Worm (Caenorhabditis elegans) whole organism, L2 larva: ENCODE data around the gene pyc-1.

Experiments used
- C34F6.9 ChIP-seq: fragments of 150-350 bp; optimal IDR thresholded peaks from 2 replicates; lab custom pipeline; 2014; ENCODE audit warnings: missing biosample characterization, missing genetic modification characterization
- F13H6.1 ChIP-seq: sonication (generic microtip); optimal IDR thresholded peaks from 2 replicates; lab custom pipeline; 2016; ENCODE audit warnings: missing genetic modification characterization, missing compliant biosample characterization
- R02D3.7 ChIP-seq: fragments of 150-350 bp; optimal IDR thresholded peaks from 2 replicates; lab custom pipeline; 2014; ENCODE audit warnings: missing biosample characterization, missing genetic modification characterization
- Y55F3AM.14 ChIP-seq: fragments of 200-800 bp; sonication (Bioruptor generic); optimal IDR thresholded peaks from 2 replicates; lab custom pipeline; 2018; ENCODE audit warnings: mild to moderate bottlenecking, missing genetic modification characterization, missing compliant biosample characterization
- ZK546.5 ChIP-seq: sonication (generic microtip); optimal IDR thresholded peaks from 2 replicates; lab custom pipeline; 2017; ENCODE audit warnings: missing biosample characterization, missing genetic modification characterization
- alr-1 ChIP-seq: fragments of 150-350 bp; optimal IDR thresholded peaks from 2 replicates; lab custom pipeline; 2014; ENCODE audit warnings: missing biosample characterization, missing genetic modification characterization
- aly-2 ChIP-seq: fragments of 150-350 bp; optimal IDR thresholded peaks from 2 replicates; lab custom pipeline; 2014; ENCODE audit warnings: missing biosample characterization, missing genetic modification characterization
- ama-1 ChIP-seq: fragments of 150-350 bp; optimal IDR thresholded peaks from 2 replicates; lab custom pipeline; 2018; ENCODE audit warnings: inconsistent platforms
- blmp-1 ChIP-seq: sonication (generic microtip); optimal IDR thresholded peaks from 2 replicates; lab custom pipeline; 2017; ENCODE audit warnings: missing genetic modification characterization, mild to moderate bottlenecking, missing compliant biosample characterization, antibody characterized with exemption, moderate library complexity; ENCODE audit not compliant: insufficient read depth
- ceh-16 ChIP-seq: fragments of 150-350 bp; optimal IDR thresholded peaks from 2 replicates; lab custom pipeline; 2014; ENCODE audit warnings: missing biosample characterization, missing genetic modification characterization
- ceh-82 ChIP-seq: fragments of 150-350 bp; optimal IDR thresholded peaks from 2 replicates; lab custom pipeline; 2014; ENCODE audit warnings: missing biosample characterization, missing genetic modification characterization
- crh-2 ChIP-seq: sonication (generic microtip); optimal IDR thresholded peaks from 2 replicates; lab custom pipeline; 2017; ENCODE audit warnings: missing biosample characterization, missing genetic modification characterization
- dmd-4 ChIP-seq: sonication (generic microtip); optimal IDR thresholded peaks from 2 replicates; lab custom pipeline; 2017; ENCODE audit warnings: missing biosample characterization, missing genetic modification characterization
- egl-27 ChIP-seq: sonication (generic microtip); optimal IDR thresholded peaks from 3 replicates; lab custom pipeline; 2017; ENCODE audit warnings: missing biosample characterization, missing genetic modification reagents, missing genetic modification characterization
- elt-1 ChIP-seq: fragments of 150-350 bp; optimal IDR thresholded peaks from 2 replicates; lab custom pipeline; 2014; ENCODE audit warnings: missing biosample characterization, missing genetic modification characterization
- elt-3 ChIP-seq: sonication (generic microtip); optimal IDR thresholded peaks from 2 replicates; lab custom pipeline; 2017; ENCODE audit warnings: missing biosample characterization, missing genetic modification characterization
- fos-1 ChIP-seq: fragments of 150-350 bp; optimal IDR thresholded peaks from 2 replicates; lab custom pipeline; 2014; ENCODE audit warnings: missing biosample characterization, missing genetic modification characterization
- gmeb-1 ChIP-seq: fragments of 150-350 bp; optimal IDR thresholded peaks from 2 replicates; lab custom pipeline; 2014; ENCODE audit warnings: missing biosample characterization, missing genetic modification characterization
- lin-11 ChIP-seq: fragments of 150-350 bp; sonication (generic microtip); optimal IDR thresholded peaks from 2 replicates; lab custom pipeline; 2014; ENCODE audit warnings: missing biosample characterization, missing genetic modification characterization, inconsistent platforms, mixed read lengths
- lin-13 ChIP-seq: fragments of 150-350 bp; optimal IDR thresholded peaks from 2 replicates; lab custom pipeline; 2014; ENCODE audit warnings: missing biosample characterization, missing genetic modification reagents, missing genetic modification characterization
- lin-39 ChIP-seq: fragments of 150-350 bp; optimal IDR thresholded peaks from 2 replicates; lab custom pipeline; 2014; ENCODE audit warnings: missing biosample characterization, missing genetic modification reagents, missing genetic modification characterization
- lsy-2 ChIP-seq, 2 experiments: fragments of 150-350 bp in 1 of 2; sonication (generic microtip) in 1 of 2; optimal IDR thresholded peaks; 2 replicates each; lab custom pipeline; 2014 to 2017; ENCODE audit warnings: missing biosample characterization in 2 of 2, missing genetic modification characterization in 2 of 2
- mab-5 ChIP-seq: fragments of 150-350 bp; optimal IDR thresholded peaks from 2 replicates; lab custom pipeline; 2014; ENCODE audit warnings: missing biosample characterization, missing genetic modification characterization
- mbf-1 ChIP-seq: sonication (generic microtip); optimal IDR thresholded peaks from 2 replicates; lab custom pipeline; 2017; ENCODE audit warnings: missing biosample characterization, missing genetic modification characterization
- mdl-1 ChIP-seq, 2 experiments: fragments of 150-350 bp in 1 of 2; sonication (generic microtip) in 1 of 2; optimal IDR thresholded peaks; 2 replicates each; lab custom pipeline; 2017; ENCODE audit warnings: missing biosample characterization in 2 of 2, missing genetic modification characterization in 2 of 2
- nhr-10 ChIP-seq: sonication (generic microtip); optimal IDR thresholded peaks from 2 replicates; lab custom pipeline; 2017; ENCODE audit warnings: missing biosample characterization, missing genetic modification characterization
- nhr-11 ChIP-seq: fragments of 150-350 bp; optimal IDR thresholded peaks from 2 replicates; lab custom pipeline; 2014; ENCODE audit warnings: missing biosample characterization, missing genetic modification characterization
- nhr-12 ChIP-seq: fragments of 150-350 bp; optimal IDR thresholded peaks from 2 replicates; lab custom pipeline; 2014; ENCODE audit warnings: missing biosample characterization, missing genetic modification characterization
- nhr-129 ChIP-seq: fragments of 150-350 bp; optimal IDR thresholded peaks from 2 replicates; lab custom pipeline; 2014; ENCODE audit warnings: missing biosample characterization, missing genetic modification characterization
- nhr-21 ChIP-seq: fragments of 150-350 bp; optimal IDR thresholded peaks from 2 replicates; lab custom pipeline; 2014; ENCODE audit warnings: missing biosample characterization, missing genetic modification characterization
- nhr-23 ChIP-seq: fragments of 150-350 bp; optimal IDR thresholded peaks from 2 replicates; lab custom pipeline; 2014; ENCODE audit warnings: missing biosample characterization, missing genetic modification reagents, missing genetic modification characterization
- nhr-237 ChIP-seq: fragments of 150-350 bp; optimal IDR thresholded peaks from 2 replicates; lab custom pipeline; 2014; ENCODE audit warnings: missing biosample characterization, missing genetic modification characterization
- nhr-25 ChIP-seq: fragments of 150-350 bp; sonication (generic microtip); optimal IDR thresholded peaks from 3 replicates; lab custom pipeline; 2014; ENCODE audit warnings: missing biosample characterization, missing genetic modification characterization
- nhr-6 ChIP-seq: fragments of 150-350 bp; optimal IDR thresholded peaks from 2 replicates; lab custom pipeline; 2014; ENCODE audit warnings: missing biosample characterization, missing genetic modification characterization
- nhr-77 ChIP-seq: fragments of 150-350 bp; optimal IDR thresholded peaks from 2 replicates; lab custom pipeline; 2014; ENCODE audit warnings: missing biosample characterization, missing genetic modification characterization
- peb-1 ChIP-seq: fragments of 150-350 bp; optimal IDR thresholded peaks from 2 replicates; lab custom pipeline; 2014; ENCODE audit warnings: missing biosample characterization, missing genetic modification characterization
- sem-4 ChIP-seq: fragments of 150-350 bp; optimal IDR thresholded peaks from 2 replicates; lab custom pipeline; 2014; ENCODE audit warnings: missing biosample characterization, missing genetic modification reagents, missing genetic modification characterization
- skn-1 ChIP-seq: sonication (generic microtip); optimal IDR thresholded peaks from 2 replicates; lab custom pipeline; 2017; ENCODE audit warnings: missing biosample characterization, missing genetic modification characterization
- sma-3 ChIP-seq: sonication (generic microtip); optimal IDR thresholded peaks from 2 replicates; lab custom pipeline; 2016; ENCODE audit warnings: missing genetic modification reagents, missing genetic modification characterization, missing compliant biosample characterization
- sma-9 ChIP-seq, 2 experiments: fragments of 150-350 bp in 1 of 2; sonication (generic microtip) in 1 of 2; optimal IDR thresholded peaks; 2 replicates each; lab custom pipeline; 2014 to 2016; ENCODE audit warnings: missing genetic modification characterization in 2 of 2, mild to moderate bottlenecking in 1 of 2, missing biosample characterization in 1 of 2, missing compliant biosample characterization in 1 of 2, missing genetic modification reagents in 1 of 2, moderate library complexity in 1 of 2
- snpc-4 ChIP-seq: fragments of 150-350 bp; optimal IDR thresholded peaks from 2 replicates; lab custom pipeline; 2014; ENCODE audit warnings: missing biosample characterization, missing genetic modification characterization
- unc-39 ChIP-seq: fragments of 150-350 bp; optimal IDR thresholded peaks from 2 replicates; lab custom pipeline; 2014; ENCODE audit warnings: missing biosample characterization, missing genetic modification characterization
- unc-55 ChIP-seq: fragments of 150-350 bp; sonication (generic microtip); optimal IDR thresholded peaks from 3 replicates; lab custom pipeline; 2014; ENCODE audit warnings: missing biosample characterization, missing genetic modification reagents, missing genetic modification characterization
- unc-62 ChIP-seq: fragments of 150-350 bp; optimal IDR thresholded peaks from 2 replicates; lab custom pipeline; 2014; ENCODE audit warnings: missing biosample characterization, missing genetic modification reagents, missing genetic modification characterization
- zag-1 ChIP-seq: fragments of 150-350 bp; optimal IDR thresholded peaks from 2 replicates; lab custom pipeline; 2014; ENCODE audit warnings: missing biosample characterization, missing genetic modification characterization
- ztf-1 ChIP-seq: fragments of 200-800 bp; sonication (Bioruptor generic); conservative IDR thresholded peaks from 2 replicates; pipeline ENCODE4 v1.3.6; 2022; ENCODE audit warnings: missing genetic modification characterization, missing compliant biosample characterization
- ztf-11 ChIP-seq: sonication (generic microtip); optimal IDR thresholded peaks from 2 replicates; lab custom pipeline; 2017; ENCODE audit warnings: missing biosample characterization, missing genetic modification characterization
- ztf-4 ChIP-seq: fragments of 150-350 bp; optimal IDR thresholded peaks from 2 replicates; lab custom pipeline; 2014; ENCODE audit warnings: missing biosample characterization, missing genetic modification characterization

Gene pyc-1

DNA sequence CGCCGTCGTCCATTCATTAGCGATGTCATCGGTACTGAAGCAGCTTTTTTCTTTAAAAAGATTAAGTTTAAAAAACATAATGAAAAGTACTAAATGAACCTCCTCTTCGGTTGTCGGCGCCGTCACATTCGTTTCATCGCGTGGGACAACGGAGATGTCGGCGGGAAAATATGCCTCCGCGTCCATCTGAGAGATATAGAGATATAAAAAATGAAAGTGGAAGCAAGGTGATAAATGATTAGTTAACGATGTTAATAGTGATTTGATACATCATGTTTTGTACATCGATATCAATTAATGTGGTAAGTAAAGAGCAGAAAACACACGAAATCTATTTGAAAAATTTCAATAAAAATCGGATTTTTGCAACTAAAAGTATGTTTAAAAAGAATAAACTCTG is 35.1 kb downstream of the pyc-1 start, which contains the start of gene F55A11.7:
TSS of gene F55A11.7 (minus strand) at position 186 of the 400 bp plus-strand sequence.
- TF ChIP-seq nhr-21 (tag; lab: Kevin White, UChicago) (no peak), lin-11 (no peak), lin-13 (no peak), dmd-4 (tag; lab: Kevin White, UChicago) (no peak), F13H6.1 (tag; lab: Kevin White, UChicago) (no peak), lin-39 (tag; lab: Kevin White, UChicago) (no peak), peb-1 (tag; lab: Kevin White, UChicago) (no peak), R02D3.7 (tag; lab: Kevin White, UChicago) (no peak), egl-27 (tag; lab: Kevin White, UChicago) (no peak), blmp-1 (no peak), snpc-4 (no peak)
- TF ChIP-seq, all 48 proteins: peak for 0

DNA sequence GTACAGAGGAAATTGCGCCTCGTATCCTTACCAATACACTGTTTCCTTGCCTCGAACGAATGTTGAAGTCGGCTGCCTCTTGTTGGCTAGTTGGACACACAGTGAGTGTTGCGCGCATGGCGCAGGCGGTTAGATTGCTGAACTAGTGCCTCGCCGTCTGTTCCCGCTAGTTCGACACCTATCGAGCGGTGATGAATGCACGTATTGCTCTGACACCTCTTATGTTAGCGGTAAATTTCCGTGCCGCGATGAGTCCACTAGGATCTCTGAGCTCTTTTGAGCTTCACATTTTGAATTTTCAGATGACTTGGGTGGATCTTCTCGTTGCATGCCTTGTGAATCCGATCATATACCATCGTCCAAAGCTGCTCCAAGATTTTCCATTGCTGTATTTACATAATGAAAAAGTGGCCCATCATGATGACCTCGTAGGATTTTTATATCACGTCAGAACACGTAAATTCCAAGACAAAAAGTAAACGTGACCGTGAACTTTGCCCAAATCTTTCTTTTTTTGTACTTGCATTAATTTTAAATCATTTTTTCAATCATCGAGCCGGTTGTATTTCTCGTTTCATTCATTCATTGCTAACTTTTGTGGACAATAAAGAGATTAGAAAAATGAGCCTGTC is 39.4 kb downstream of the pyc-1 start, which contains the start of gene F55A11.11:
TSS of gene F55A11.11 (plus strand) at position 341 of the 632 bp plus-strand sequence.
- TF ChIP-seq alr-1 (tag; lab: Kevin White, UChicago): no peak
- peak; percentile 63 for TF ChIP-seq crh-2 (tag; lab: Kevin White, UChicago)
- no peak for TF ChIP-seq R02D3.7 (tag; lab: Kevin White, UChicago)
- no peak for TF ChIP-seq unc-62 (GFP tag; lab: Kevin White, UChicago)
- TF ChIP-seq Y55F3AM.14 (GFP tag; lab: Kevin White, UChicago): peak; percentile 70
- TF ChIP-seq lin-39 (tag; lab: Kevin White, UChicago): no peak
- TF ChIP-seq dmd-4 (tag; lab: Kevin White, UChicago): no peak
- peak; percentile 3 to 12 for TF ChIP-seq mdl-1 (tag; optimal IDR thresholded peaks at IDR 0.05; lab: Kevin White, UChicago)
- TF ChIP-seq mbf-1 (tag; lab: Kevin White, UChicago): no peak
- peak; percentile 80 for TF ChIP-seq F13H6.1 (tag; lab: Kevin White, UChicago)
- peak; percentile 67 for TF ChIP-seq blmp-1
- peak; percentile 48 for TF ChIP-seq nhr-21 (tag; lab: Kevin White, UChicago)
- no peak for TF ChIP-seq ztf-1 (GFP tag; lab: Robert Waterston, UW)
- no peak for TF ChIP-seq ztf-4 (tag; lab: Kevin White, UChicago)
- no peak for TF ChIP-seq nhr-77 (tag; lab: Kevin White, UChicago)
- TF ChIP-seq ceh-82 (tag; lab: Kevin White, UChicago): peak; percentile 2
- TF ChIP-seq elt-1: no peak
- no peak for TF ChIP-seq ztf-11 (tag; lab: Kevin White, UChicago)
- TF ChIP-seq sem-4: peak; percentile 40
- TF ChIP-seq nhr-25: peak; percentile 48
- peak; percentile 33 for TF ChIP-seq ceh-16
- TF ChIP-seq nhr-6 (tag; lab: Kevin White, UChicago): no peak
- peak; percentile 20 for TF ChIP-seq egl-27 (tag; lab: Kevin White, UChicago)
- peak; percentile 94 for TF ChIP-seq nhr-129 (tag; lab: Kevin White, UChicago)
- TF ChIP-seq lin-13: peak; percentile 45
- TF ChIP-seq ama-1 (lab: Kevin White, UChicago): no peak
- TF ChIP-seq unc-39 (tag; lab: Kevin White, UChicago): no peak
- TF ChIP-seq C34F6.9 (tag; lab: Kevin White, UChicago): peak; percentile 59
- TF ChIP-seq snpc-4: peak; percentile 16
- peak; percentile 74 for TF ChIP-seq fos-1 (tag; lab: Kevin White, UChicago)
- peak; percentile 69 to 72 for TF ChIP-seq lsy-2 (tag; optimal IDR thresholded peaks at IDR 0.05; lab: Kevin White, UChicago)
- TF ChIP-seq gmeb-1 (tag; lab: Kevin White, UChicago): peak; percentile 74
- no peak for TF ChIP-seq peb-1 (tag; lab: Kevin White, UChicago)
- no peak for TF ChIP-seq skn-1 (tag; lab: Kevin White, UChicago)
- TF ChIP-seq nhr-10 (tag; lab: Kevin White, UChicago): no peak
- TF ChIP-seq nhr-12: no peak
- TF ChIP-seq zag-1 (tag; lab: Kevin White, UChicago): no peak
- TF ChIP-seq aly-2 (tag; lab: Kevin White, UChicago): no peak
- TF ChIP-seq nhr-11: no peak
- no peak for TF ChIP-seq nhr-237 (tag; lab: Kevin White, UChicago)
- TF ChIP-seq unc-55 (GFP tag; lab: Kevin White, UChicago): no peak
- no peak for TF ChIP-seq ZK546.5 (tag; lab: Kevin White, UChicago)
- TF ChIP-seq mab-5 (tag; lab: Kevin White, UChicago): no peak
- TF ChIP-seq lin-11: peak; percentile 88
- no peak for TF ChIP-seq nhr-23 (tag; lab: Kevin White, UChicago)
- peak; percentile 90 for TF ChIP-seq sma-9 (GFP tag; optimal IDR thresholded peaks at IDR 0.05; lab: Kevin White, UChicago)
- no peak for TF ChIP-seq sma-9 (tag; optimal IDR thresholded peaks at IDR 0.05; lab: Kevin White, UChicago)
- no peak for TF ChIP-seq elt-3 (tag; lab: Kevin White, UChicago)
- TF ChIP-seq sma-3 (GFP tag; lab: Kevin White, UChicago): peak; percentile 87
